Fruit fly (Drosophila melanogaster) Kc167 (cell line): Measurements from ENCODE around the gene lwr.

Experiments used
- Myc ChIP-seq: fragments of >200 bp; optimal IDR thresholded peaks from 2 replicates; lab custom pipeline; 2017; ENCODE audit warnings: missing external identifiers
- Sin3A ChIP-seq: fragments of >200 bp; optimal IDR thresholded peaks from 2 replicates; lab custom pipeline; 2018; ENCODE audit warnings: missing external identifiers
- h ChIP-seq: fragments of >200 bp; optimal IDR thresholded peaks from 3 replicates; lab custom pipeline; 2018; ENCODE audit warnings: missing external identifiers
- insv ChIP-seq: fragments of >200 bp; optimal IDR thresholded peaks from 3 replicates; lab custom pipeline; 2018; ENCODE audit warnings: missing external identifiers
- psq ChIP-seq: fragments of >200 bp; optimal IDR thresholded peaks from 2 replicates; lab custom pipeline; 2017; ENCODE audit warnings: missing external identifiers
- ttk ChIP-seq: sonication (Bioruptor generic); optimal IDR thresholded peaks from 2 replicates; lab custom pipeline; 2017; ENCODE audit warnings: missing external identifiers

dm6 chr2L:568030-568429 lies 25.6 kb upstream of the lwr start, which contains the start of the genes Nle and Sf3b1:
- TF ChIP-seq insv (lab: Kevin White, UChicago): no peak
- no peak for TF ChIP-seq psq (lab: Kevin White, UChicago)
- no peak for TF ChIP-seq h (lab: Kevin White, UChicago)
- no peak for TF ChIP-seq Myc (lab: Kevin White, UChicago)
- TF ChIP-seq Sin3A (lab: Kevin White, UChicago): no peak
- no peak for TF ChIP-seq ttk (lab: Kevin White, UChicago)
